Worm (Caenorhabditis elegans): ENCODE results near the gene C01B10.9.

ce11 chrIV:6599447-6599846 is 32.6 kb upstream of the C01B10.9 start, which contains the start of gene F38A5.8:
- TF ChIP-seq madf-2 (tag; optimal IDR thresholded peaks at IDR 0.05) = no peak
- no peak for TF ChIP-seq unc-55 (GFP tag; optimal IDR thresholded peaks at IDR 0.05)
- no peak for TF ChIP-seq hlh-15 (tag; optimal IDR thresholded peaks at IDR 0.05)
- no peak for TF ChIP-seq sox-4 (tag; optimal IDR thresholded peaks at IDR 0.05)
- TF ChIP-seq sdc-2 (tag; optimal IDR thresholded peaks at IDR 0.05) = no peak
- TF ChIP-seq elt-2 (tag; optimal IDR thresholded peaks at IDR 0.05) = no peak
- no peak for TF ChIP-seq ahr-1 (tag; optimal IDR thresholded peaks at IDR 0.05)

All from whole organism, late embryonic.